Fruit fly (Drosophila melanogaster) whole organism, embryonic: Measurements from ENCODE around the gene elgi.

Experiments
- Adf1 ChIP-seq: fragments of 200-800 bp; sonication (Bioruptor generic); IDR thresholded peaks from 2 replicates; pipeline ENCODE4 v1.3.6; 2022; ENCODE audit warnings: missing biosample characterization, missing genetic modification characterization
- Awh ChIP-seq: fragments of 200-800 bp; sonication (Bioruptor generic); IDR thresholded peaks from 2 replicates; pipeline ENCODE4, ENCODE4 v1.3.6; 2022; ENCODE audit warnings: missing biosample characterization, missing genetic modification characterization
- CG10321 ChIP-seq: fragments of 200-800 bp; sonication (Bioruptor generic); IDR thresholded peaks from 2 replicates; pipeline ENCODE4 v1.3.6; 2022; ENCODE audit warnings: missing biosample characterization, missing genetic modification characterization
- CG10462 ChIP-seq: fragments of 200-800 bp; sonication (Bioruptor generic); optimal IDR thresholded peaks from 2 replicates; lab custom pipeline; 2016; ENCODE audit warnings: missing biosample characterization, missing genetic modification characterization
- CG11504 ChIP-seq: fragments of 200-800 bp; sonication (Bioruptor generic); optimal IDR thresholded peaks from 3 replicates; lab custom pipeline; 2019; ENCODE audit warnings: missing biosample characterization, mild to moderate bottlenecking, missing genetic modification characterization, moderate library complexity
- CG14014 ChIP-seq: fragments of 200-800 bp; sonication (Bioruptor generic); IDR thresholded peaks from 2 replicates; pipeline ENCODE4 v1.3.6; 2022; ENCODE audit warnings: missing biosample characterization, missing genetic modification characterization
- CG14441 ChIP-seq: fragments of 200-800 bp; sonication (Bioruptor generic); IDR thresholded peaks from 2 replicates; pipeline ENCODE4 v1.3.6; 2022; ENCODE audit warnings: missing biosample characterization, missing genetic modification characterization
- CG15269 ChIP-seq: fragments of 200-800 bp; sonication (Bioruptor generic); optimal IDR thresholded peaks from 2 replicates; lab custom pipeline; 2018; ENCODE audit warnings: missing biosample characterization, mild to moderate bottlenecking, missing genetic modification characterization, moderate library complexity
- CG15479 ChIP-seq: fragments of 200-800 bp; sonication (Bioruptor generic); optimal IDR thresholded peaks from 3 replicates; lab custom pipeline; 2019; ENCODE audit warnings: missing biosample characterization, mild to moderate bottlenecking, missing genetic modification characterization, moderate library complexity
- CG15696 ChIP-seq: fragments of 200-800 bp; sonication (Bioruptor generic); optimal IDR thresholded peaks from 2 replicates; lab custom pipeline; 2019; ENCODE audit warnings: missing biosample characterization, mild to moderate bottlenecking, missing genetic modification characterization, moderate library complexity
- CG2199 ChIP-seq: fragments of 200-800 bp; sonication (Bioruptor generic); IDR thresholded peaks from 3 replicates; pipeline ENCODE4 v1.3.6; 2022; ENCODE audit warnings: missing biosample characterization, missing genetic modification characterization
- CG2678 ChIP-seq: fragments of 200-800 bp; sonication (Bioruptor generic); optimal IDR thresholded peaks from 3 replicates; lab custom pipeline; 2019; ENCODE audit warnings: missing biosample characterization, mild to moderate bottlenecking, missing genetic modification characterization, moderate library complexity
- CG3163 ChIP-seq: fragments of 200-800 bp; sonication (Bioruptor generic); optimal IDR thresholded peaks from 3 replicates; lab custom pipeline; 2016; ENCODE audit warnings: missing biosample characterization, missing genetic modification characterization
- CG34376 ChIP-seq: fragments of 200-800 bp; sonication (Bioruptor generic); optimal IDR thresholded peaks from 2 replicates; lab custom pipeline; 2018; ENCODE audit warnings: missing biosample characterization, mild to moderate bottlenecking, missing genetic modification characterization
- CG4617 ChIP-seq: fragments of 200-800 bp; sonication (Bioruptor generic); optimal IDR thresholded peaks from 3 replicates; lab custom pipeline; 2016; ENCODE audit warnings: missing biosample characterization, missing genetic modification characterization, borderline replicate concordance
- CG6765 ChIP-seq: fragments of 200-800 bp; sonication (Bioruptor generic); optimal IDR thresholded peaks from 3 replicates; lab custom pipeline; 2017; ENCODE audit warnings: missing biosample characterization, mild to moderate bottlenecking, missing genetic modification characterization
- CG7372 ChIP-seq: fragments of 200-800 bp; sonication (Bioruptor generic); IDR thresholded peaks from 2 replicates; pipeline ENCODE4 v1.3.6; 2022; ENCODE audit warnings: missing biosample characterization, missing genetic modification characterization
- Deaf1 ChIP-seq: fragments of 200-800 bp; optimal IDR thresholded peaks from 3 replicates; lab custom pipeline; 2019; ENCODE audit warnings: missing biosample characterization, mild to moderate bottlenecking, missing genetic modification characterization, moderate library complexity
- Drgx ChIP-seq: fragments of 200-800 bp; sonication (Bioruptor generic); IDR thresholded peaks from 2 replicates; pipeline ENCODE4 v1.3.6; 2022; ENCODE audit warnings: missing biosample characterization, missing genetic modification characterization
- E2f1 ChIP-seq: fragments of 200-800 bp; sonication (Bioruptor generic); IDR thresholded peaks from 2 replicates; pipeline ENCODE4 v1.3.6; 2022; ENCODE audit warnings: missing biosample characterization, missing genetic modification characterization
- E2f2 ChIP-seq: fragments of 200-800 bp; sonication (Bioruptor generic); IDR thresholded peaks from 2 replicates; pipeline ENCODE4 v1.3.6; 2022; ENCODE audit warnings: missing biosample characterization, missing genetic modification characterization
- HLHmδ ChIP-seq: fragments of 200-800 bp; sonication (Bioruptor generic); optimal IDR thresholded peaks from 2 replicates; lab custom pipeline; 2018; ENCODE audit warnings: missing biosample characterization, mild to moderate bottlenecking, missing genetic modification characterization, moderate library complexity
- MESR4 ChIP-seq: fragments of 200-800 bp; sonication (Bioruptor generic); optimal IDR thresholded peaks from 2 replicates; lab custom pipeline; 2018; ENCODE audit warnings: missing biosample characterization, mild to moderate bottlenecking, missing genetic modification characterization, moderate library complexity
- MTF-1 ChIP-seq: fragments of 200-800 bp; sonication (Bioruptor generic); optimal IDR thresholded peaks from 2 replicates; lab custom pipeline; 2018; ENCODE audit warnings: missing biosample characterization, mild to moderate bottlenecking, missing genetic modification characterization, borderline replicate concordance
- Mad ChIP-seq: fragments of 200-800 bp; sonication (Bioruptor generic); optimal IDR thresholded peaks from 2 replicates; lab custom pipeline; 2016; ENCODE audit warnings: missing biosample characterization, missing genetic modification characterization
- Optix ChIP-seq: fragments of 200-800 bp; sonication (Bioruptor generic); IDR thresholded peaks from 3 replicates; pipeline ENCODE4 v1.3.6; 2022; ENCODE audit warnings: missing biosample characterization, missing genetic modification characterization
- Sox100B ChIP-seq: fragments of 200-800 bp; sonication (Bioruptor generic); optimal IDR thresholded peaks from 3 replicates; lab custom pipeline; 2018; ENCODE audit warnings: missing biosample characterization, mild to moderate bottlenecking, missing genetic modification characterization
- TFAM ChIP-seq: fragments of 200-800 bp; sonication (Bioruptor generic); optimal IDR thresholded peaks from 2 replicates; lab custom pipeline; 2017; ENCODE audit warnings: missing biosample characterization, missing genetic modification characterization, inconsistent platforms
- Vsx1 ChIP-seq: fragments of 200-800 bp; sonication (Bioruptor generic); optimal IDR thresholded peaks from 2 replicates; lab custom pipeline; 2017; ENCODE audit warnings: missing biosample characterization, mild to moderate bottlenecking, missing genetic modification characterization, missing genetic modification reagents
- bigmax ChIP-seq: fragments of 200-800 bp; sonication (Bioruptor generic); optimal IDR thresholded peaks from 2 replicates; lab custom pipeline; 2018; ENCODE audit warnings: missing biosample characterization, mild to moderate bottlenecking, missing genetic modification characterization
- crol ChIP-seq: fragments of 200-800 bp; sonication (Bioruptor generic); IDR thresholded peaks from 2 replicates; pipeline ENCODE4 v1.3.6; 2022; ENCODE audit warnings: missing biosample characterization, missing genetic modification characterization
- dmrt11E ChIP-seq: fragments of 200-800 bp; sonication (Bioruptor generic); optimal IDR thresholded peaks from 3 replicates; lab custom pipeline; 2018; ENCODE audit warnings: missing biosample characterization, mild to moderate bottlenecking, missing genetic modification characterization, moderate library complexity
- eyg ChIP-seq: fragments of 200-800 bp; sonication (Bioruptor generic); optimal IDR thresholded peaks from 3 replicates; lab custom pipeline; 2016; ENCODE audit warnings: missing biosample characterization, missing genetic modification characterization
- gem ChIP-seq: fragments of 200-800 bp; sonication (Bioruptor generic); optimal IDR thresholded peaks from 2 replicates; lab custom pipeline; 2019; ENCODE audit warnings: missing biosample characterization, mild to moderate bottlenecking, missing genetic modification characterization, moderate library complexity
- h ChIP-seq: fragments of >200 bp; optimal IDR thresholded peaks from 2 replicates; lab custom pipeline; 2017
- hkb ChIP-seq, 2 experiments: fragments of 200-800 bp in 1 of 2; fragments of >200 bp in 1 of 2; sonication (Bioruptor generic) in 1 of 2; IDR thresholded peaks in 1 of 2; optimal IDR thresholded peaks in 1 of 2; 2 replicates each; pipeline versions ENCODE4 v1.3.6 to Lab custom; 2017 to 2022; ENCODE audit warnings: missing biosample characterization in 1 of 2, missing genetic modification characterization in 1 of 2
- insv ChIP-seq, 2 experiments: fragments of 200-800 bp; sonication (Bioruptor generic); optimal IDR thresholded peaks; 3 replicates each; lab custom pipeline; 2016 to 2018; ENCODE audit warnings: missing biosample characterization in 2 of 2, missing genetic modification characterization in 2 of 2
- lab ChIP-seq: fragments of 200-800 bp; sonication (Bioruptor generic); optimal IDR thresholded peaks from 3 replicates; lab custom pipeline; 2017; ENCODE audit warnings: missing biosample characterization, missing genetic modification characterization, mild to moderate bottlenecking, moderate library complexity, missing genetic modification reagents
- mam ChIP-seq: fragments of 200-800 bp; sonication (Bioruptor generic); optimal IDR thresholded peaks from 3 replicates; lab custom pipeline; 2016; ENCODE audit warnings: missing biosample characterization, missing genetic modification characterization
- nerfin-1 ChIP-seq: fragments of 200-800 bp; sonication (Bioruptor generic); optimal IDR thresholded peaks from 3 replicates; lab custom pipeline; 2019; ENCODE audit warnings: missing biosample characterization, mild to moderate bottlenecking, missing genetic modification characterization, moderate library complexity
- nom ChIP-seq: fragments of 200-800 bp; sonication (Bioruptor generic); optimal IDR thresholded peaks from 2 replicates; lab custom pipeline; 2017; ENCODE audit warnings: missing biosample characterization, missing genetic modification characterization, mild to moderate bottlenecking, moderate library complexity, missing genetic modification reagents
- p53 ChIP-seq: fragments of 200-800 bp; sonication (Bioruptor generic); optimal IDR thresholded peaks from 2 replicates; lab custom pipeline; 2016; ENCODE audit warnings: missing biosample characterization, missing genetic modification characterization
- prd ChIP-seq, 3 experiments: fragments of >200 bp in 2 of 3; fragments of 200-800 bp in 1 of 3; sonication (Bioruptor generic) in 1 of 3; optimal IDR thresholded peaks in 2 of 3; IDR thresholded peaks in 1 of 3; 2 replicates in 2 of 3; 3 replicates in 1 of 3; pipeline versions ENCODE4 v1.3.6 to Lab custom; 2017 to 2022; ENCODE audit warnings: missing biosample characterization in 1 of 3, missing genetic modification characterization in 1 of 3
- row ChIP-seq: fragments of 200-800 bp; sonication (Bioruptor generic); IDR thresholded peaks from 3 replicates; pipeline ENCODE4 v1.3.6; 2022; ENCODE audit warnings: missing biosample characterization, missing genetic modification characterization
- stwl ChIP-seq: fragments of 200-800 bp; sonication (Bioruptor generic); optimal IDR thresholded peaks from 3 replicates; lab custom pipeline; 2018; ENCODE audit warnings: missing biosample characterization, mild to moderate bottlenecking, missing genetic modification characterization, moderate library complexity
- tin ChIP-seq: fragments of 200-800 bp; sonication (Bioruptor generic); optimal IDR thresholded peaks from 3 replicates; lab custom pipeline; 2016; ENCODE audit warnings: missing biosample characterization, missing genetic modification characterization
- tll ChIP-seq, 2 experiments: fragments of 200-800 bp in 1 of 2; fragments of >200 bp in 1 of 2; sonication (Bioruptor generic) in 1 of 2; optimal IDR thresholded peaks; 2 replicates each; lab custom pipeline; 2017 to 2019; ENCODE audit warnings: missing biosample characterization in 2 of 2, missing genetic modification characterization in 2 of 2, mild to moderate bottlenecking in 1 of 2, moderate library complexity in 1 of 2
- vvl ChIP-seq: fragments of 200-800 bp; sonication (Bioruptor generic); IDR thresholded peaks from 2 replicates; pipeline ENCODE4 v1.3.6; 2022; ENCODE audit warnings: missing biosample characterization, missing genetic modification characterization
- zf30C ChIP-seq: fragments of 200-800 bp; sonication (Bioruptor generic); optimal IDR thresholded peaks from 3 replicates; lab custom pipeline; 2018; ENCODE audit warnings: missing biosample characterization, mild to moderate bottlenecking, missing genetic modification characterization

Gene elgi

dm6 chr3L:15952909-15953308, 3.4 kb upstream of the elgi start (continued):
- TF ChIP-seq nom (peak; percentile 10), lab (peak; percentile 19), tin (no peak), Awh (GFP tag; lab: Robert Waterston, UW) (0 out of 2 replicates have a peak, but pooled peaks have one; percentile 12), Adf1 (GFP tag; lab: Robert Waterston, UW) (peak; percentile 96), CG14441 (GFP tag; lab: Robert Waterston, UW) (no peak), TFAM (GFP tag; lab: Kevin White, UChicago) (no peak), CG14014 (GFP tag; lab: Robert Waterston, UW) (no peak), E2f1 (0 out of 2 replicates have a peak, but pooled peaks have one; percentile 9), h (lab: Kevin White, UChicago) (no peak), mam (GFP tag; lab: Kevin White, UChicago) (no peak), stwl (tag; lab: Kevin White, UChicago) (no peak), Drgx (GFP tag; lab: Robert Waterston, UW) (no peak), CG4617 (GFP tag; lab: Kevin White, UChicago) (no peak), Deaf1 (tag; lab: Kevin White, UChicago) (peak; percentile 78)

DNA sequence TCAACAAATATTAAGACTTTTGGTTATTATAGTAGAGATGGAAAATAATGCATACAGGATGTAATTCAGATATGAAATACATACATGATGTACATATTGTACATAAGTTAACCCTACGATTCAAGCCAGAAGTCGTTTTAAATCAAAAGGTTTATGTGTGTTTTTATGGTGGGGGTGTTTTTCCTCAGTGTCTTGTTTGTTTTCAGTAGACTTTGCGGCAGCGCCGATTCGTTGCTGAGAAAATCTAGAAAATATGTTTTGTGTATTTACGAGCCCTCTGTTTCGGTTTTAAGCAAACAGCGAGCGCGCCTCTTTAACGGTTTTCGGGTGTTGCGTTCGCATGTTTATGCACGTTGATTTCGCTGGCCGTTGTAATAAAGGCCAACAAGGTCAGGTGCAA, 2.5 kb upstream of the elgi start:
- TF ChIP-seq CG2199 (GFP tag; lab: Robert Waterston, UW) (0 out of 3 replicates have a peak, but pooled peaks have one; percentile 25), hkb (optimal IDR thresholded peaks at IDR 0.05; lab: Kevin White, UChicago) (no peak), hkb (GFP tag; IDR thresholded peaks at IDR 0.05; lab: Robert Waterston, UW) (0 out of 2 replicates have a peak, but pooled peaks have one; percentile 23), Optix (GFP tag; lab: Robert Waterston, UW) (no peak), p53 (GFP tag; lab: Kevin White, UChicago) (peak; percentile 65), CG15269 (tag; lab: Kevin White, UChicago) (no peak), CG2678 (tag; lab: Kevin White, UChicago) (peak; percentile 29), nerfin-1 (tag; lab: Kevin White, UChicago) (peak; percentile 5), eyg (GFP tag; lab: Kevin White, UChicago) (no peak), Mad (GFP tag; lab: Kevin White, UChicago) (no peak), tll (GFP tag; optimal IDR thresholded peaks at IDR 0.05; lab: Kevin White, UChicago) (peak in 1 of 2 experiments; percentile 79), CG11504 (tag; lab: Kevin White, UChicago) (no peak), MTF-1 (GFP tag; lab: Kevin White, UChicago) (no peak), Sox100B (no peak), zf30C (peak; percentile 10), HLHmδ (GFP tag; lab: Kevin White, UChicago) (no peak), CG15696 (peak; percentile 32), CG10321 (GFP tag; lab: Robert Waterston, UW) (no peak), CG34376 (GFP tag; lab: Kevin White, UChicago) (no peak), Vsx1 (GFP tag; lab: Kevin White, UChicago) (no peak), CG3163 (no peak), dmrt11E (no peak), CG10462 (GFP tag; lab: Kevin White, UChicago) (no peak), CG6765 (no peak), CG7372 (GFP tag; lab: Robert Waterston, UW) (no peak), vvl (GFP tag; lab: Robert Waterston, UW) (0 out of 2 replicates have a peak, but pooled peaks have one; percentile 18), prd (optimal IDR thresholded peaks at IDR 0.05; lab: Kevin White, UChicago) (no peak), prd (GFP tag; IDR thresholded peaks at IDR 0.05; lab: Robert Waterston, UW) (peak; percentile 22; the same call in 1 of the 3 replicates), row (GFP tag; lab: Robert Waterston, UW) (peak; percentile 21; the same call in 1 of the 3 replicates), MESR4 (no peak), bigmax (GFP tag; lab: Kevin White, UChicago) (no peak), insv (GFP tag; optimal IDR thresholded peaks at IDR 0.05; lab: Kevin White, UChicago) (no peak), crol (no peak), gem (tag; lab: Kevin White, UChicago) (peak; percentile 1), E2f2 (GFP tag; lab: Robert Waterston, UW) (no peak), CG15479 (GFP tag; lab: Kevin White, UChicago) (peak; percentile 11)
